Worm (Caenorhabditis elegans): ENCODE data around the gene mutd-1.

The mutd-1 gene

DNA sequence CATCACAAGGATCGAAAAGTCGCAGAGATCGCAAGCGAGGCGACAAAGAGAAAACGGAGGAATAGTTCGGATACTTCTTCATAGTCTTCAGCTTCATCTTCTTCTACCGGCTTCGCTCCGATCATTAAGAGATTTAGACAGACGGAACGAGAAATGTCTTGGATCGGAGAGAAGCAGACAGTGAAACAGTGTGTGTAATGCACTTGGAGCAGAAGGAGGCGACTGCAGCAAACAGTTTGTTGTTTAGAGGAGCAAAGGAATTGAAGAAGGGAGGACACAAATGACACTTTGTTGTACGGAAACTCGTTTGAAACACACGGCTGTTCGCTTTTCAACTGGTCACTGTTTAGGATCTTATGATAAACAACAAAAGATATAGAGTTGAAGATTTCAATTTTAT lies 34.5 kb downstream of the mutd-1 start:
- no peak for TF ChIP-seq mls-2 (tag; optimal IDR thresholded peaks at IDR 0.05)
- TF ChIP-seq zip-8 (tag; optimal IDR thresholded peaks at IDR 0.05) = no peak
- no peak for TF ChIP-seq mab-5 (tag; optimal IDR thresholded peaks at IDR 0.05)
- peak; percentile 97 for TF ChIP-seq hlh-1 (tag; optimal IDR thresholded peaks at IDR 0.05)
- no peak for TF ChIP-seq snpc-4 (tag; optimal IDR thresholded peaks at IDR 0.05)
- peak; percentile 15 for TF ChIP-seq mep-1 (tag; optimal IDR thresholded peaks at IDR 0.05)
- no peak for TF ChIP-seq unc-39 (tag; optimal IDR thresholded peaks at IDR 0.05)
- TF ChIP-seq unc-120 (tag; optimal IDR thresholded peaks at IDR 0.05; ENCODE audit: poor library complexity, severe bottlenecking) = peak; percentile 32
- no peak for TF ChIP-seq nhr-76 (tag; optimal IDR thresholded peaks at IDR 0.05)
- peak; percentile 37 for TF ChIP-seq unc-62 (GFP tag; optimal IDR thresholded peaks at IDR 0.05)
- TF ChIP-seq ces-1 (GFP tag; optimal IDR thresholded peaks at IDR 0.05) = no peak
- TF ChIP-seq sem-2 (GFP tag; optimal IDR thresholded peaks at IDR 0.05) = no peak
- no peak for TF ChIP-seq nhr-28 (tag; optimal IDR thresholded peaks at IDR 0.05)
- no peak for TF ChIP-seq ztf-11 (tag; optimal IDR thresholded peaks at IDR 0.05)
- TF ChIP-seq pha-4 (tag; optimal IDR thresholded peaks at IDR 0.05) = peak; percentile 65
- TF ChIP-seq ceh-39 (tag; optimal IDR thresholded peaks at IDR 0.05) = no peak
- no peak for TF ChIP-seq ham-2 (GFP tag; optimal IDR thresholded peaks at IDR 0.05)

DNA sequence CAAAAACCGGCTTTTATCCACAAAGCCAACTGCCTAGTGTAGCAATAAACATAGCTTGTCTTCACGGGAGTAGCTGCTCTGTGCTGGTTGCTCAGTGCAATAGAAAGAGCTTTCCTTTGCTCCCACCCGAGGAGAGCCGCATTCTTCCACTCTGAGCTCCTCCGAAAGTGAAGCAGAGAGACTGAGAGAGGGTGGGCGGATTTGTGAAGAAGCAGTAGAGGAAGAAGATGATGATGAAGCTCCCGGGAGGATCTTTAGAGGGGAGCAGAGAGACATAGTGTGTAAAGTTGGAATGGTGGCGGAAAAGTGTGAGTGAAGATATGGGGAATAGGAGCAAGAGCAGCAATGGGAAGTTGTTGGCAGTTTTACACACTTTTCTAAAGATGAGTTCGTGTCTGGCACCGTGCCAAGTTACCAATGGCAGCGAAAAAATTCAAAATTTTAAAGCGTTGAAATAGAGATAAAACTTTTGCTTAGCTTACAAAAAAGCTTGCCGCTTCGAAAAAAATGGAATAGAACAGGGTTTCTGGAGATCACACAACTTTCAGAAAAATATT lies 35.3 kb downstream of the mutd-1 start, which contains the start of gene ZC477.4:
TSS of gene ZC477.4 (minus strand) at position 276 of the 557 bp plus-strand sequence.
- TF ChIP-seq M03D4.4 (tag; optimal IDR thresholded peaks at IDR 0.05) (peak; percentile 31), unc-120 (tag; optimal IDR thresholded peaks at IDR 0.05; ENCODE audit: poor library complexity, severe bottlenecking) (peak; percentile 95), elt-1 (tag; optimal IDR thresholded peaks at IDR 0.05; ENCODE audit: borderline replicate concordance, insufficient read depth) (no peak), pha-4 (tag; optimal IDR thresholded peaks at IDR 0.05) (no peak), unc-62 (GFP tag; optimal IDR thresholded peaks at IDR 0.05) (peak; percentile 30), elt-3 (tag; optimal IDR thresholded peaks at IDR 0.05) (no peak), snpc-4 (tag; optimal IDR thresholded peaks at IDR 0.05) (no peak), hlh-1 (tag; optimal IDR thresholded peaks at IDR 0.05) (peak; percentile 89), nhr-28 (tag; optimal IDR thresholded peaks at IDR 0.05) (no peak), ham-2 (GFP tag; optimal IDR thresholded peaks at IDR 0.05) (no peak), nhr-12 (tag; optimal IDR thresholded peaks at IDR 0.05) (no peak), ces-1 (GFP tag; optimal IDR thresholded peaks at IDR 0.05) (no peak), mls-2 (tag; optimal IDR thresholded peaks at IDR 0.05) (no peak)

DNA sequence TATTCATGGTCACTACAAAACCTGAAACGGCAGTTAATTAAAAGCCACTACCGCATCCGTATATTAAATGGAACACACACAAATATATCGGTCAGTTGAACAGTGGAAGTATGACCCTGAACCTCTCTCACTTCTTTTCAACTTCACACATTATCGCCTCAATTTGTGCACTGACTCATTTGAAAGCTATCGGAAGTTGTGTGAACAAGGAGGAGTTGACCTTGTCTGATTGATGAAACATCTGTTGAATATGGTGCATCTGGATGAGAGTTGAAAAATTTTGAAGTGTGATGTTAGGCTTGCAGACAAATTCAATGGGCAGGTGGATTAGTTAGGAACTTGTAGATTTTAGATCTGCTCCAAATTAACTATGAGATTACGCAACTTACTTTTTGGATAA lies 36.4 kb downstream of the mutd-1 start:
- TF ChIP-seq unc-120 (tag; optimal IDR thresholded peaks at IDR 0.05; ENCODE audit: poor library complexity, severe bottlenecking) = no peak
- no peak for TF ChIP-seq mls-2 (tag; optimal IDR thresholded peaks at IDR 0.05)
- TF ChIP-seq nhr-12 (tag; optimal IDR thresholded peaks at IDR 0.05) = no peak
- TF ChIP-seq elt-3 (tag; optimal IDR thresholded peaks at IDR 0.05) = no peak
- no peak for TF ChIP-seq hlh-1 (tag; optimal IDR thresholded peaks at IDR 0.05)
- TF ChIP-seq sem-2 (GFP tag; optimal IDR thresholded peaks at IDR 0.05) = no peak
- TF ChIP-seq unc-39 (tag; optimal IDR thresholded peaks at IDR 0.05) = no peak
- TF ChIP-seq blmp-1 (tag; optimal IDR thresholded peaks at IDR 0.05) = no peak
- TF ChIP-seq M03D4.4 (tag; optimal IDR thresholded peaks at IDR 0.05) = no peak
- no peak for TF ChIP-seq elt-1 (tag; optimal IDR thresholded peaks at IDR 0.05; ENCODE audit: borderline replicate concordance, insufficient read depth)
- no peak for TF ChIP-seq nhr-76 (tag; optimal IDR thresholded peaks at IDR 0.05)
- no peak for TF ChIP-seq lsy-2 (tag; optimal IDR thresholded peaks at IDR 0.05)
- TF ChIP-seq nhr-28 (tag; optimal IDR thresholded peaks at IDR 0.05) = no peak
- TF ChIP-seq bed-3 (GFP tag; optimal IDR thresholded peaks at IDR 0.05) = no peak
- TF ChIP-seq mab-5 (tag; optimal IDR thresholded peaks at IDR 0.05) = no peak

DNA sequence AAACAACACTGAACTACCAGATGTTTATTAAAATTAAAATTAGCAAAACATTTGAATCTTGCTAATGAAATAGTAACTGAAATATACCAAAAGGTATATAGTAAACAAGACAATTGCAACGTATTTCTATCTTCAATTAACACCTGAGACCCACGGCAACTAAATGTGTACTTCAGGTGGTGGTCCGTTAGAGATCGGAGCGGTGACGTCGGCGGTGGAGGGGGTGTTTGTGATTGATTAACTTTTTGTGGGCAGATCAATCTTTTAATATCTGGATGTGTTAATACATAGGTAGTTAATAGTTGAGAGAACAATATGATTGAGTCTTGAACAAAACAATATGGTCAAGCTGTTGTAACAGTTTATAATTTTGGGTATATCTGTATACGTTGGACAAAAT lies 37.8 kb downstream of the mutd-1 start:
- TF ChIP-seq elt-3 (tag; optimal IDR thresholded peaks at IDR 0.05) = no peak
- no peak for TF ChIP-seq nhr-76 (tag; optimal IDR thresholded peaks at IDR 0.05)
- TF ChIP-seq ceh-39 (tag; optimal IDR thresholded peaks at IDR 0.05) = no peak
- TF ChIP-seq elt-1 (tag; optimal IDR thresholded peaks at IDR 0.05; ENCODE audit: borderline replicate concordance, insufficient read depth) = no peak
- TF ChIP-seq sptf-1 (tag; optimal IDR thresholded peaks at IDR 0.05) = no peak
- no peak for TF ChIP-seq unc-120 (tag; optimal IDR thresholded peaks at IDR 0.05; ENCODE audit: poor library complexity, severe bottlenecking)
- TF ChIP-seq unc-62 (GFP tag; optimal IDR thresholded peaks at IDR 0.05) = peak; percentile 5

DNA sequence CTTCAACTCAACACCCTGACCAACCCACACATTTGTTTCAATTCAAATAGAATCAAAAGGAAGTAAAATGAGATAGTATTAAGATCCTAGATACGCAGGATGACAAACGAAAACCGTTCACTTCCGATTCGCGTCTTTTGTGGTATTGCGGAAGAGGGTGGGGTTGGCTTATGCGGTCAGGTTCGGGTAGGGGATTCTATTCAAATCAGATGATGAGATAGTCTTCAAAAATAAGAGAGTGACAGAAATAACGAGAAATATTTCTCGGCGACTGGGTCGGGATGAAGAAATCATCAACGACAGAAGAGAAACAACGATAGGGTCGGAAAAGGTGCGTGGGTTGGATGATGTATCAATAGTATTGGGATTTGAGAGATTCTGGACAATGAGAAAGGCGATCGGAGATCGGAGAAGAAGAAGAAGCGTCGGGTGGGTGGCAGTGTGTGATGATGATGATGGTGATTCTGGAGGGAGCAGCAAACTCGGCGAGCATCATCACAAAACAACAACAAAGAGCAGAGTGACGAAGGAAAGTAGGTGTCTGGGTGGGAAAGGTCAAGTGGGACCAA lies 38.4 kb downstream of the mutd-1 start:
- TF ChIP-seq elt-3 (tag; optimal IDR thresholded peaks at IDR 0.05) = no peak
- TF ChIP-seq drap-1 (GFP tag; optimal IDR thresholded peaks at IDR 0.05) = no peak
- no peak for TF ChIP-seq unc-39 (tag; optimal IDR thresholded peaks at IDR 0.05)
- peak; percentile 75 for TF ChIP-seq ham-2 (GFP tag; optimal IDR thresholded peaks at IDR 0.05)
- no peak for TF ChIP-seq mep-1 (tag; optimal IDR thresholded peaks at IDR 0.05)
- TF ChIP-seq nhr-12 (tag; optimal IDR thresholded peaks at IDR 0.05) = no peak
- TF ChIP-seq ceh-83 (GFP tag; optimal IDR thresholded peaks at IDR 0.05) = no peak
- TF ChIP-seq hlh-1 (tag; optimal IDR thresholded peaks at IDR 0.05) = peak; percentile 17
- no peak for TF ChIP-seq lin-32 (GFP tag; optimal IDR thresholded peaks at IDR 0.05)
- TF ChIP-seq ztf-11 (tag; optimal IDR thresholded peaks at IDR 0.05) = no peak
- TF ChIP-seq nhr-2 (tag; optimal IDR thresholded peaks at IDR 0.05) = no peak
- peak; percentile 54 for TF ChIP-seq blmp-1 (tag; optimal IDR thresholded peaks at IDR 0.05)
- no peak for TF ChIP-seq tbx-8 (GFP tag; optimal IDR thresholded peaks at IDR 0.05)
- no peak for TF ChIP-seq ceh-39 (tag; optimal IDR thresholded peaks at IDR 0.05)
- TF ChIP-seq bed-3 (GFP tag; optimal IDR thresholded peaks at IDR 0.05) = no peak
- peak; percentile 38 for TF ChIP-seq unc-62 (GFP tag; optimal IDR thresholded peaks at IDR 0.05)
- TF ChIP-seq elt-1 (tag; optimal IDR thresholded peaks at IDR 0.05; ENCODE audit: borderline replicate concordance, insufficient read depth) = no peak
- no peak for TF ChIP-seq lsy-2 (tag; optimal IDR thresholded peaks at IDR 0.05)
- no peak for TF ChIP-seq sptf-1 (tag; optimal IDR thresholded peaks at IDR 0.05)
- TF ChIP-seq unc-120 (tag; optimal IDR thresholded peaks at IDR 0.05; ENCODE audit: poor library complexity, severe bottlenecking) = peak; percentile 85
